Fruit fly (Drosophila melanogaster) whole organism, pupa: ENCODE measurements around the gene Ugt303B3.

Experiments used
- CG10348 ChIP-seq: fragments of 200-800 bp; sonication (Bioruptor generic); IDR thresholded peaks from 2 replicates; pipeline ENCODE4 v1.3.6; 2022; ENCODE audit warnings: missing biosample characterization, missing genetic modification characterization
- CG12605 ChIP-seq: fragments of 200-800 bp; sonication (Bioruptor generic); IDR thresholded peaks from 2 replicates; pipeline ENCODE4 v1.3.6; 2022; ENCODE audit warnings: missing biosample characterization, missing genetic modification characterization
- CG13204 ChIP-seq: fragments of 200-800 bp; sonication (Bioruptor generic); optimal IDR thresholded peaks from 2 replicates; lab custom pipeline; 2018; ENCODE audit warnings: missing biosample characterization, mild to moderate bottlenecking, missing genetic modification characterization, moderate library complexity
- CG14655 ChIP-seq: fragments of 200-800 bp; sonication (Bioruptor generic); optimal IDR thresholded peaks from 3 replicates; lab custom pipeline; 2017; ENCODE audit warnings: mild to moderate bottlenecking, missing biosample characterization, missing genetic modification reagents, missing genetic modification characterization
- CG15710 ChIP-seq: fragments of 200-800 bp; sonication (Bioruptor generic); optimal IDR thresholded peaks from 2 replicates; lab custom pipeline; 2018; ENCODE audit warnings: missing biosample characterization, mild to moderate bottlenecking, missing genetic modification characterization, moderate library complexity
- CG17806 ChIP-seq: fragments of 200-800 bp; sonication (Bioruptor generic); optimal IDR thresholded peaks from 2 replicates; lab custom pipeline; 2018; ENCODE audit warnings: missing biosample characterization, mild to moderate bottlenecking, missing genetic modification characterization, moderate library complexity
- CG32121 ChIP-seq: fragments of 200-800 bp; sonication (Bioruptor generic); IDR thresholded peaks from 2 replicates; pipeline ENCODE4 v1.3.6; 2022; ENCODE audit warnings: missing biosample characterization, missing genetic modification characterization
- CG34367 ChIP-seq: fragments of 200-800 bp; sonication (Bioruptor generic); optimal IDR thresholded peaks from 2 replicates; lab custom pipeline; 2018; ENCODE audit warnings: missing biosample characterization, mild to moderate bottlenecking, missing genetic modification characterization
- CG4496 ChIP-seq: fragments of 200-800 bp; sonication (Bioruptor generic); IDR thresholded peaks from 3 replicates; pipeline ENCODE4 v1.3.6; 2022; ENCODE audit warnings: missing biosample characterization, missing genetic modification characterization
- CG8159 ChIP-seq: fragments of 200-800 bp; sonication (Bioruptor generic); optimal IDR thresholded peaks from 3 replicates; lab custom pipeline; 2018; ENCODE audit warnings: missing biosample characterization, mild to moderate bottlenecking, missing genetic modification characterization, moderate library complexity
- CG8301 ChIP-seq: fragments of 200-800 bp; sonication (Bioruptor generic); optimal IDR thresholded peaks from 2 replicates; lab custom pipeline; 2018; ENCODE audit warnings: missing biosample characterization, mild to moderate bottlenecking, missing genetic modification characterization
- CG9948 ChIP-seq: fragments of 200-800 bp; sonication (Bioruptor generic); optimal IDR thresholded peaks from 2 replicates; lab custom pipeline; 2018; ENCODE audit warnings: missing biosample characterization, mild to moderate bottlenecking, missing genetic modification characterization, moderate library complexity
- D1 ChIP-seq: fragments of 200-800 bp; sonication (Bioruptor generic); optimal IDR thresholded peaks from 2 replicates; lab custom pipeline; 2018; ENCODE audit warnings: missing biosample characterization, mild to moderate bottlenecking, missing genetic modification characterization, moderate library complexity
- EcR ChIP-seq: fragments of 200-800 bp; sonication (Bioruptor generic); optimal IDR thresholded peaks from 3 replicates; lab custom pipeline; 2019; ENCODE audit warnings: missing biosample characterization, missing genetic modification characterization, mild to moderate bottlenecking, moderate library complexity, missing genetic modification reagents
- Ets98B ChIP-seq: fragments of 200-800 bp; sonication (Bioruptor generic); IDR thresholded peaks from 2 replicates; pipeline ENCODE4 v1.3.6; 2022; ENCODE audit warnings: missing biosample characterization, missing genetic modification characterization
- Pif1A ChIP-seq: fragments of 200-800 bp; sonication (Bioruptor generic); optimal IDR thresholded peaks from 3 replicates; lab custom pipeline; 2016; ENCODE audit warnings: missing biosample characterization, missing genetic modification characterization
- Pif1B ChIP-seq: fragments of 200-800 bp; sonication (Bioruptor generic); optimal IDR thresholded peaks from 3 replicates; lab custom pipeline; 2016; ENCODE audit warnings: missing biosample characterization, missing genetic modification characterization
- Snoo ChIP-seq: fragments of 200-800 bp; sonication (Bioruptor generic); optimal IDR thresholded peaks from 3 replicates; lab custom pipeline; 2017; ENCODE audit warnings: missing biosample characterization, mild to moderate bottlenecking, missing genetic modification characterization, inconsistent platforms
- fd96Ca ChIP-seq: fragments of 200-800 bp; sonication (Bioruptor generic); IDR thresholded peaks from 3 replicates; pipeline ENCODE4 v1.3.6; 2022; ENCODE audit warnings: missing biosample characterization, missing genetic modification characterization
- gl ChIP-seq: fragments of 200-800 bp; sonication (Bioruptor generic); optimal IDR thresholded peaks from 2 replicates; lab custom pipeline; 2018; ENCODE audit warnings: missing biosample characterization, mild to moderate bottlenecking, missing genetic modification characterization
- rn ChIP-seq: fragments of 200-800 bp; sonication (Bioruptor generic); IDR thresholded peaks from 2 replicates; pipeline ENCODE4 v1.3.6; 2022; ENCODE audit warnings: missing biosample characterization, missing genetic modification characterization

Ugt303B3 gene

DNA sequence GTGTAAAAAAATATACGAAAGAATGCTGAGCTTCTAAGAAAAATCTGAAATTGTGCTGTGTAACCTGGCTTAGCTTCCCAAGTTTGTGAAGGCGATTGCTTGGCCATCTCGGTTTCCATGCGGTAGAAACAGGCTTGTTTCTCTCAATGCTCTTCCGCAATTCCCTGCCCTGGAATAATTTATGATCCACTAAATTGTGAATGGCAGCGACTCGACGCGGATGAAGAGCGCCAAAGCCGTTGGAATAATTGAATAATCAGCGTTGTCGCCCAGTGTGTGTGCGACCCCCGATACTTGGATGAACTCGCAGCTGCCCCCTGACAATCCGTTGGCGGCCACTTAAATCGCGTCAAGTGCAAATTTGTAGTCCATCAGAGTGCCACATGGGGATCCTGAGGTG lies 13.1 kb downstream of the Ugt303B3 start, which contains the start of gene CG10177:
TSS of gene CG10177 (minus strand) at position 101 of the 400 bp plus-strand sequence.
- TF ChIP-seq CG4496 (GFP tag; lab: Robert Waterston, UW) (no peak), Pif1A (GFP tag; lab: Kevin White, UChicago) (no peak), CG13204 (no peak), CG34367 (tag; lab: Kevin White, UChicago) (no peak), EcR (GFP tag; lab: Kevin White, UChicago) (no peak), CG14655 (GFP tag; lab: Kevin White, UChicago) (no peak), CG12605 (GFP tag; lab: Robert Waterston, UW) (no peak), CG17806 (no peak), D1 (no peak), gl (no peak), CG8159 (no peak), fd96Ca (no peak), Ets98B (GFP tag; lab: Robert Waterston, UW) (no peak), rn (GFP tag; lab: Robert Waterston, UW) (no peak), CG10348 (GFP tag; lab: Robert Waterston, UW) (no peak), CG15710 (tag; lab: Kevin White, UChicago) (no peak), Pif1B (GFP tag; lab: Kevin White, UChicago) (no peak), Snoo (tag; lab: Kevin White, UChicago) (no peak)

DNA sequence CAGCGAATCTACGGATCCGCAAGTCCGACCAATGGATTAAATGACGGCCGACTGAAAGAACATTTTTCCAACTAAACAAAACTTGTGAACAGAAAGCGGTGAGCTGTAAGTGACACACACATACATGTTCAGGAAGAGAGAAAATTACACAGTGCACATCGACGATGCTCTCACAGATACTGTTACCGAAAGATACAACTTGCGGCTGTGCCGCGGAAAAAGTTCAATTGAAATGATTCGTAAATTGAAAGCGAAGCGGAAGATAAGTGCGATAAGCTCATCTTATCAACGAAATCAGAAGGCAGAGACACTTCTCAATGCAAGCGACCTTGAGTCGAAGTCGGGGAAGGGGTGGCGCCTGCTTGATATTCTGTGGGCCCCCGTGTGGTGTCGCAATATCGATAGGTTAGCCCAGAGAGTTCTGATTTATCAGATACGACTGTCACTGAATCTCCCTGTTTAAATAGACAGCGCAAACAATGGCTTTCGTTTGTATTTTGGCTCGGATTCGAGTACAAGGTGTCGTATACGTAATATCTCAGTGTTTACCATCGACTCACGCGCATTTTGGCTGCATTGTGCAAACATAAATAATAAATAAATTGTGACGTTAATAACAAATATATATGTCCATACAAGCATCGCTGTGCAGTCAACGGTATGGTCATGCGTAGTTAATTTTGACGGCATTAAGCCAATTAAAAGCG lies 15.0 kb downstream of the Ugt303B3 start, which contains the start of gene Irk2:
TSS of gene Irk2 (minus strand) at position 51 of the 707 bp plus-strand sequence.
- TF ChIP-seq CG8301 (no peak), Pif1B (GFP tag; lab: Kevin White, UChicago) (no peak), CG32121 (GFP tag; lab: Robert Waterston, UW) (no peak), CG10348 (GFP tag; lab: Robert Waterston, UW) (no peak), Snoo (tag; lab: Kevin White, UChicago) (no peak), Pif1A (GFP tag; lab: Kevin White, UChicago) (no peak), CG34367 (tag; lab: Kevin White, UChicago) (no peak)

DNA sequence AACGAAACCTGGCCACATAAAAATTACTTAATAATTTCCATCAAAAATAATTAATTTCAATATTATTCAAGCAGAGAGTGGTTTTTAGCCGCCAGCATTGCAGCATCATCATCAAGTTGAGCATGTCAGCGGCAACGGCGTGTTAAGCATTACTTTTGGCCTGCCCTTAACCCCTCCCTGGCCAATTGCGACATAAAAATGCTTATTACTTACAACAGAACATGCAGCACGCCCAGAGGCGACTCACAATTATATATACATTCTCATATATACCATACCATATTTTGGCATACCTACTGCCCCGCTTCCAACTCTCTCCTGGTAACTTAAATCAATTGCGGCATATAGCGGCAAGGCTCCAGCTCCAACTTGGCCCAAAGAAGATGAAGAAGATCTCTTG lies 23.2 kb downstream of the Ugt303B3 start:
- no peak for TF ChIP-seq CG17806
- no peak for TF ChIP-seq rn (GFP tag; lab: Robert Waterston, UW)
- TF ChIP-seq CG4496 (GFP tag; lab: Robert Waterston, UW) = no peak
- TF ChIP-seq CG9948 (tag; lab: Kevin White, UChicago) = no peak
- no peak for TF ChIP-seq CG12605 (GFP tag; lab: Robert Waterston, UW)
- TF ChIP-seq Ets98B (GFP tag; lab: Robert Waterston, UW) = no peak
- TF ChIP-seq Pif1A (GFP tag; lab: Kevin White, UChicago) = no peak
- no peak for TF ChIP-seq CG34367 (tag; lab: Kevin White, UChicago)

DNA sequence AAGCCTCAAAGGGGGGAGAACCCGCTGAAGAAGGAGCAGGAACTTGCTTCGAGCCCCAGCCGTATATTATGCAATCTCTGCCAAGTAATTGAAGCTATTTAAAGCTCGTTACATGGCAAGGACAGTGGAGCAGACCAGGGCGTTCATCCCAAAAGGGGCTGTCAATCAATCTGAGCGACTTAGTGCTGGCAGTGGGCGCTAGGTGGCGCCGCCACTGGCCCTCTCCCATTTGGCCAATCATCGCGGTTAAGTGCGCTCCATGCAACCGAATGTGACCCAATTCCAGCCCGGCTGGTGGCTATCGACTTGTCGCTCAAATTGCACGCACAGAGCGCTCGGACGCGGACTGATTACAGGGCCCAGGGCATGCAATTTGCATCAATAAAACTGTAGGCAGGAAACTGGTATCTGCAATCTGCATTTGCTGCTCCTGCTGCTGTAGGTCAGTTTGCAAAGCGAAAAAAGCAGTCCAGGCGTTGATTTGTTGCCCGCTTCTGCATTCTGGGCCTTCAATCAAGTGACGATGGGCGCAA lies 25.1 kb downstream of the Ugt303B3 start:
- peak; percentile 52 for TF ChIP-seq EcR (GFP tag; lab: Kevin White, UChicago)
- no peak for TF ChIP-seq CG14655 (GFP tag; lab: Kevin White, UChicago)

DNA sequence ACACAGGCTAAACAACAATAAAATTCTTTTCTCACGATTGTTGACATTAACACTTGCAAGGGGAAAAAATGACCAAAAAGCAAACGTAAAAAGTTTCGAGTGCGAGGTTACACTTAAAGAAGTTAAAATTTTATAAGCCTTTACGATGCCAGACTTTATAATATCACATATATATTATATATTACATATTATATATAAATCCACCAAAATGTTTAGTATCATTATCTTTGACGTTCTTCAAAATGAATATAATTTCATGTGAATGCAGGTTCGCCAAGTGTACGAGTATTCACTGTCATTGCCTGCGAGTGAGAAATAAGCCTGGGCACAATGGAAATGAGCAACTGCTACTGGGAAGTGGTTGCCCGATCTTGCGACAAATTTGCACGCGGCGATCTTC lies 26.3 kb downstream of the Ugt303B3 start:
- TF ChIP-seq fd96Ca (no peak), CG10348 (GFP tag; lab: Robert Waterston, UW) (no peak), CG9948 (tag; lab: Kevin White, UChicago) (peak; percentile 57), Pif1A (GFP tag; lab: Kevin White, UChicago) (peak; percentile 46), CG8159 (peak; percentile 85), Ets98B (GFP tag; lab: Robert Waterston, UW) (peak; percentile 48), CG15710 (tag; lab: Kevin White, UChicago) (peak; percentile 82), CG34367 (tag; lab: Kevin White, UChicago) (peak; percentile 56), Pif1B (GFP tag; lab: Kevin White, UChicago) (peak; percentile 67), CG14655 (GFP tag; lab: Kevin White, UChicago) (peak; percentile 37), CG32121 (GFP tag; lab: Robert Waterston, UW) (peak; percentile 27; the same call in 1 of the 2 replicates), Snoo (tag; lab: Kevin White, UChicago) (peak; percentile 82), CG8301 (peak; percentile 8), CG12605 (GFP tag; lab: Robert Waterston, UW) (no peak), CG17806 (peak; percentile 72), rn (GFP tag; lab: Robert Waterston, UW) (peak; percentile 36; the same call in 1 of the 2 replicates), D1 (peak; percentile 19), CG13204 (no peak), gl (no peak), CG4496 (GFP tag; lab: Robert Waterston, UW) (peak; percentile 52; the same call in 1 of the 3 replicates), EcR (GFP tag; lab: Kevin White, UChicago) (peak; percentile 38)

DNA sequence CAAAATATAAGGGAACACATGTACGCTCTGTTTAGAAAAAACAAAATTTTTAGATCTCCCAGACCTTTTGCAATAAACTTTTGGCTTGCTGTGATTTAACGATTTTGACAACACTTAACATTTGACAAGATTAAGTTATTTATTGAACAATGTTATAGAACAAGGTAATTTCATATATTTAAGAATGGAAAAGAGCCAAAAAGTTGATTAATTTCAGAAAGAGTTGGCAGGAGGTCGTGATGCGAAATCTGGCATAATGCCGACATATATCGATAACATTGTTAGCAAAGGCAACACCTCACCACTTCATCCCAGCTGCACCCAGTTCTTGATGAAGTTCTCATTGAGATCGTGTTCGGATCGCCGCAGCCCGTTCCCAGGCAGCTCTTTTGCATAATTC lies 27.2 kb downstream of the Ugt303B3 start, which contains the start of gene CG34289:
TSS of gene CG34289 (minus strand) at position 101 of the 400 bp plus-strand sequence.
- TF ChIP-seq rn (GFP tag; lab: Robert Waterston, UW) = no peak
- no peak for TF ChIP-seq CG12605 (GFP tag; lab: Robert Waterston, UW)
- no peak for TF ChIP-seq EcR (GFP tag; lab: Kevin White, UChicago)
- no peak for TF ChIP-seq CG17806
- no peak for TF ChIP-seq CG15710 (tag; lab: Kevin White, UChicago)
- TF ChIP-seq D1 = no peak
- no peak for TF ChIP-seq Snoo (tag; lab: Kevin White, UChicago)
- TF ChIP-seq Pif1B (GFP tag; lab: Kevin White, UChicago) = no peak
- TF ChIP-seq fd96Ca = no peak
- no peak for TF ChIP-seq CG13204
- TF ChIP-seq CG8159 = no peak
- no peak for TF ChIP-seq CG4496 (GFP tag; lab: Robert Waterston, UW)
- TF ChIP-seq CG14655 (GFP tag; lab: Kevin White, UChicago) = no peak
- TF ChIP-seq CG34367 (tag; lab: Kevin White, UChicago) = no peak
- TF ChIP-seq gl = no peak
- TF ChIP-seq Pif1A (GFP tag; lab: Kevin White, UChicago) = no peak
- no peak for TF ChIP-seq CG8301
- TF ChIP-seq Ets98B (GFP tag; lab: Robert Waterston, UW) = no peak
- TF ChIP-seq CG9948 (tag; lab: Kevin White, UChicago) = no peak
- no peak for TF ChIP-seq CG10348 (GFP tag; lab: Robert Waterston, UW)
